Fruit fly (Drosophila melanogaster): ENCODE results near the gene B4.

- TF ChIP-seq CG8159 (tag; optimal IDR thresholded peaks at IDR 0.05) (no peak), CG9948 (tag; optimal IDR thresholded peaks at IDR 0.05) (no peak), Ets98B (GFP tag; IDR thresholded peaks at IDR 0.05) (no peak), gl (tag; optimal IDR thresholded peaks at IDR 0.05) (no peak), CG10348 (GFP tag; IDR thresholded peaks at IDR 0.05) (no peak), CG4496 (GFP tag; IDR thresholded peaks at IDR 0.05) (no peak), CG12605 (GFP tag; IDR thresholded peaks at IDR 0.05) (no peak), CG32121 (GFP tag; IDR thresholded peaks at IDR 0.05) (no peak)
Observed at dm6 chr2L:13530774-13531173, 18.4 kb downstream of the B4 start, which contains the start of gene CG33643.

Data from whole organism, pupa.